Fruit fly (Drosophila melanogaster) whole organism, prepupa: ENCODE data around the gene eEF1gamma.

Experiments
- CG10669 ChIP-seq: fragments of 200-800 bp; sonication (Bioruptor generic); optimal IDR thresholded peaks from 3 replicates; lab custom pipeline; 2018; ENCODE audit warnings: missing biosample characterization, mild to moderate bottlenecking, missing genetic modification characterization, moderate library complexity
- CG11294 ChIP-seq: fragments of 200-800 bp; sonication (Bioruptor generic); IDR thresholded peaks from 2 replicates; pipeline ENCODE4 v1.3.6; 2022; ENCODE audit warnings: missing biosample characterization, missing genetic modification characterization
- CG11762 ChIP-seq: fragments of 200-800 bp; sonication (Bioruptor generic); optimal IDR thresholded peaks from 3 replicates; lab custom pipeline; 2016; ENCODE audit warnings: missing biosample characterization, missing genetic modification characterization; ENCODE audit not compliant: insufficient read depth
- CG11902 ChIP-seq: fragments of 200-800 bp; sonication (Bioruptor generic); optimal IDR thresholded peaks from 3 replicates; lab custom pipeline; 2016; ENCODE audit warnings: missing biosample characterization, missing genetic modification characterization
- CG15336 ChIP-seq: fragments of 200-800 bp; sonication (Bioruptor generic); IDR thresholded peaks from 2 replicates; pipeline ENCODE4 v1.3.6; 2022; ENCODE audit warnings: missing biosample characterization, missing genetic modification characterization
- CG1621 ChIP-seq: fragments of 200-800 bp; sonication (Bioruptor generic); optimal IDR thresholded peaks from 3 replicates; lab custom pipeline; 2018; ENCODE audit warnings: missing biosample characterization, mild to moderate bottlenecking, missing genetic modification characterization
- CG3032 ChIP-seq: fragments of 200-800 bp; optimal IDR thresholded peaks from 2 replicates; lab custom pipeline; 2019; ENCODE audit warnings: missing biosample characterization, mild to moderate bottlenecking, missing genetic modification characterization, moderate library complexity
- CG32006 ChIP-seq: fragments of 200-800 bp; sonication (Bioruptor generic); optimal IDR thresholded peaks from 3 replicates; lab custom pipeline; 2017; ENCODE audit warnings: missing biosample characterization, mild to moderate bottlenecking, missing genetic modification characterization
- CG4318 ChIP-seq: fragments of 200-800 bp; sonication (Bioruptor generic); optimal IDR thresholded peaks from 3 replicates; lab custom pipeline; 2017; ENCODE audit warnings: missing biosample characterization, mild to moderate bottlenecking, missing genetic modification characterization
- CG6276 ChIP-seq: fragments of 200-800 bp; sonication (Bioruptor generic); optimal IDR thresholded peaks from 2 replicates; lab custom pipeline; 2017; ENCODE audit warnings: missing biosample characterization, mild to moderate bottlenecking, missing genetic modification characterization
- CG6808 ChIP-seq: fragments of 200-800 bp; sonication (Bioruptor generic); optimal IDR thresholded peaks from 3 replicates; lab custom pipeline; 2017; ENCODE audit warnings: missing biosample characterization, missing genetic modification characterization, mild to moderate bottlenecking, moderate library complexity, missing genetic modification reagents
- CG6854 ChIP-seq: fragments of 200-800 bp; sonication (Bioruptor generic); optimal IDR thresholded peaks from 2 replicates; lab custom pipeline; 2017; ENCODE audit warnings: missing biosample characterization, mild to moderate bottlenecking, missing genetic modification characterization
- CG8119 ChIP-seq: fragments of 200-800 bp; sonication (Bioruptor generic); IDR thresholded peaks from 3 replicates; pipeline ENCODE4 v1.3.6; 2022; ENCODE audit warnings: missing biosample characterization, missing genetic modification characterization
- CG9139 ChIP-seq: fragments of 200-800 bp; sonication (Bioruptor generic); optimal IDR thresholded peaks from 3 replicates; lab custom pipeline; 2017; ENCODE audit warnings: missing biosample characterization, mild to moderate bottlenecking, missing genetic modification characterization
- Eip78C ChIP-seq: fragments of 200-800 bp; sonication (Bioruptor generic); peaks from one replicate; lab custom pipeline; 2016; ENCODE audit warnings: missing biosample characterization, missing genetic modification characterization
- Eip93F ChIP-seq: fragments of 200-800 bp; sonication (Bioruptor generic); optimal IDR thresholded peaks from 2 replicates; lab custom pipeline; 2016; ENCODE audit warnings: missing biosample characterization, mild to moderate bottlenecking, missing genetic modification characterization
- Ets96B ChIP-seq: fragments of 200-800 bp; optimal IDR thresholded peaks from 2 replicates; lab custom pipeline; 2019; ENCODE audit warnings: missing biosample characterization, mild to moderate bottlenecking, missing genetic modification characterization, moderate library complexity
- Hr38 ChIP-seq: sonication (Bioruptor generic); optimal IDR thresholded peaks from 2 replicates; lab custom pipeline; 2016; ENCODE audit warnings: missing biosample characterization, missing genetic modification characterization
- Hr4 ChIP-seq: fragments of 200-800 bp; sonication (Bioruptor generic); optimal IDR thresholded peaks from 3 replicates; lab custom pipeline; 2016; ENCODE audit warnings: missing biosample characterization, missing genetic modification characterization
- Met ChIP-seq: fragments of 200-800 bp; sonication (Bioruptor generic); optimal IDR thresholded peaks from 3 replicates; lab custom pipeline; 2016; ENCODE audit warnings: missing biosample characterization, missing genetic modification characterization
- Smox ChIP-seq: fragments of 200-800 bp; sonication (Bioruptor generic); optimal IDR thresholded peaks from 3 replicates; lab custom pipeline; 2016; ENCODE audit warnings: missing biosample characterization, missing genetic modification characterization
- Sox102F ChIP-seq: fragments of 200-800 bp; sonication (Bioruptor generic); optimal IDR thresholded peaks from 2 replicates; lab custom pipeline; 2016; ENCODE audit warnings: missing biosample characterization, mild to moderate bottlenecking, missing genetic modification characterization
- Sox14 ChIP-seq: fragments of 200-800 bp; sonication (Bioruptor generic); optimal IDR thresholded peaks from 3 replicates; lab custom pipeline; 2016; ENCODE audit warnings: missing biosample characterization, missing genetic modification characterization
- Sox15 ChIP-seq: fragments of 200-800 bp; sonication (Bioruptor generic); optimal IDR thresholded peaks from 3 replicates; lab custom pipeline; 2016; ENCODE audit warnings: missing biosample characterization, missing genetic modification characterization
- achi ChIP-seq: fragments of 200-800 bp; sonication (Bioruptor generic); optimal IDR thresholded peaks from 3 replicates; lab custom pipeline; 2016; ENCODE audit warnings: missing biosample characterization, missing genetic modification characterization
- dsx ChIP-seq: fragments of 200-800 bp; optimal IDR thresholded peaks from 3 replicates; lab custom pipeline; 2019; ENCODE audit warnings: missing biosample characterization, mild to moderate bottlenecking, missing genetic modification characterization, moderate library complexity; ENCODE audit not compliant: poor library complexity, severe bottlenecking
- eg ChIP-seq: fragments of 200-800 bp; sonication (Bioruptor generic); IDR thresholded peaks from 3 replicates; pipeline ENCODE4 v1.3.6; 2022; ENCODE audit warnings: missing biosample characterization, missing genetic modification characterization
- fd85E ChIP-seq: fragments of 200-800 bp; sonication (Bioruptor generic); optimal IDR thresholded peaks from 3 replicates; lab custom pipeline; 2016; ENCODE audit warnings: missing biosample characterization, missing genetic modification characterization
- fkh ChIP-seq: fragments of 200-800 bp; sonication (Bioruptor generic); optimal IDR thresholded peaks from 3 replicates; lab custom pipeline; 2017; ENCODE audit warnings: missing biosample characterization, mild to moderate bottlenecking, missing genetic modification characterization, moderate library complexity
- lz ChIP-seq: fragments of 200-800 bp; sonication (Bioruptor generic); optimal IDR thresholded peaks from 3 replicates; lab custom pipeline; 2016; ENCODE audit warnings: missing biosample characterization, missing genetic modification characterization
- net ChIP-seq: fragments of 200-800 bp; sonication (Bioruptor generic); optimal IDR thresholded peaks from 3 replicates; lab custom pipeline; 2016; ENCODE audit warnings: missing biosample characterization, missing genetic modification characterization
- pdm3 ChIP-seq: fragments of 200-800 bp; sonication (Bioruptor generic); optimal IDR thresholded peaks from 3 replicates; lab custom pipeline; 2016; ENCODE audit warnings: missing biosample characterization, missing genetic modification characterization
- salr ChIP-seq, 2 experiments: fragments of 200-800 bp; sonication (Bioruptor generic); optimal IDR thresholded peaks; 3 replicates each; lab custom pipeline; 2016 to 2018; ENCODE audit warnings: missing biosample characterization in 2 of 2, missing genetic modification characterization in 2 of 2, mild to moderate bottlenecking in 1 of 2
- spab ChIP-seq: fragments of 200-800 bp; sonication (Bioruptor generic); optimal IDR thresholded peaks from 2 replicates; lab custom pipeline; 2017; ENCODE audit warnings: missing biosample characterization, mild to moderate bottlenecking, missing genetic modification characterization, missing genetic modification reagents
- ss ChIP-seq, 2 experiments: fragments of 200-800 bp; sonication (Bioruptor generic); optimal IDR thresholded peaks; 2 replicates in 1 of 2; 3 replicates in 1 of 2; lab custom pipeline; 2017 to 2018; ENCODE audit warnings: mild to moderate bottlenecking in 2 of 2, missing biosample characterization in 2 of 2, missing genetic modification characterization in 2 of 2, moderate library complexity in 1 of 2
- svp ChIP-seq: fragments of 200-800 bp; sonication (Bioruptor generic); peaks from one replicate; lab custom pipeline; 2016; ENCODE audit warnings: missing biosample characterization, missing genetic modification characterization
- topi ChIP-seq: fragments of 200-800 bp; sonication (Bioruptor generic); optimal IDR thresholded peaks from 3 replicates; lab custom pipeline; 2016; ENCODE audit warnings: missing biosample characterization, missing genetic modification characterization

The eEF1gamma gene

DNA sequence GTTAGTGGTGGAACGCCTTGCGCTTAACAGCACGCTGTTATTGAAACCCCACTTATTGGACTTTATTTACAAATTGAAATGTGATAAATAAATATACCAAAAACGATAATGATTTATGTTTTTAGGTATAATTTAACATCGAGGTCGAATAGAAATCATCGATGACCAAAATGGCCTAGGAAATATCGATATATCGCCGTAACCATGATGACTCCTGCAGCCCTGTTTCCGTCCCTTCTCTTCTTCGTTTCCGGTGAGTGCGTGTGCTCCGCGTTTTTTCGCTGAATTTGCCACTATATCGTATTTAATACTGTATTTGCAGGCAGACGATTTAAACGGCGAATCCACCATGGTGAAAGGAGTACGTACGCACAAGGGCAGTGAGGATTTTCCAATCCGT, at the start of gene eEF1gamma (continued):
- TF ChIP-seq CG1621 (tag; lab: Kevin White, UChicago) (peak; percentile 85), Smox (GFP tag; lab: Kevin White, UChicago) (no peak), Sox14 (GFP tag; lab: Kevin White, UChicago) (peak; percentile 86), salr (GFP tag; optimal IDR thresholded peaks at IDR 0.05; lab: Kevin White, UChicago) (peak in 1 of 2 experiments; percentile 94), spab (GFP tag; lab: Kevin White, UChicago) (no peak), fd85E (peak; percentile 86), topi (GFP tag; lab: Kevin White, UChicago) (peak; percentile 93), CG11902 (GFP tag; lab: Kevin White, UChicago) (peak; percentile 64)

DNA sequence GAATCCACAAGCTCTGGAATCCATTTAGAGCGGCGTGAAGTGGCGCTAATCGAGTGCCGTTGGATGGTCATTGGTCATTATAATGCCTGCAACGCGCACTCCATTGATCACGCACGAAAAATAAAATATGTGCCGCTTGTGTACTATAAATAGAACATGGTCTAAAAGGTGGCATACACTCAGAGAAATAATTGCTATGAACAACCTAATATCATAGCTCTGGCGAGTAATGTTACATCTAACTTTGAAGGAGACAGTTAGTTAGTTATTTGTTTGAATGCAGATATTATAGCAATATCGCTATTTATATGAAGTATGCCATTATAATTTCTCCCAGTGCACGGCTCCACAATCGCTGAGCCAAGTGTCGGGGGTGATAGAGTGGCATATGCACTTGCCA, 29.0 kb upstream of the eEF1gamma start:
- TF ChIP-seq Smox (GFP tag; lab: Kevin White, UChicago) = no peak
- no peak for TF ChIP-seq CG9139 (GFP tag; lab: Kevin White, UChicago)
- peak; percentile 45 for TF ChIP-seq svp (GFP tag; lab: Kevin White, UChicago)
- TF ChIP-seq Hr4 (GFP tag; lab: Kevin White, UChicago) = peak; percentile 8
- TF ChIP-seq eg (GFP tag; lab: Robert Waterston, UW) = peak; percentile 28; the same call in 1 of the 3 replicates
- TF ChIP-seq Hr38 (GFP tag; lab: Kevin White, UChicago) = no peak
- TF ChIP-seq Met (GFP tag; lab: Kevin White, UChicago) = no peak
- no peak for TF ChIP-seq fd85E

DNA sequence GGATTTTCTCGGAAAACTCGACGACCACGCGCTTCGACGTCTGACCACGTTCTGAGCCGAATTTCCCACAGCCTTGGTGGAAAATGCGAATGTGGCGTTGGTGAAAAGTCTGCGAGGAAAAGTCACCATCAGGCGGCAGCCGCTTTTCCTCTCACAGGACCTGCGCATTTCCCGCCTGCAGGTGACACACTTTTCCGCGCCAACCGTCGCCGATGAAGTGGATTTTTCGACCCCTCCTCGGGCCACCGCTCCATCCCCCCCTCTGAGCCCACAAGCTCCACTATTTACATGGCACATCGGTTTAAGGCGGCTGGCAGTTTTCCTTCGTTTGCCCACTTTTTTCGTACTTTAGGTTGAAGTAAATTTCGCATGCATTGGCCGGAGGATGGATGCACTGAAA, 25.0 kb upstream of the eEF1gamma start, which contains the start of gene jus:
TSS of gene jus (minus strand) at position 38 of the 400 bp plus-strand sequence.
- peak; percentile 40 for TF ChIP-seq svp (GFP tag; lab: Kevin White, UChicago)
- TF ChIP-seq achi = no peak

DNA sequence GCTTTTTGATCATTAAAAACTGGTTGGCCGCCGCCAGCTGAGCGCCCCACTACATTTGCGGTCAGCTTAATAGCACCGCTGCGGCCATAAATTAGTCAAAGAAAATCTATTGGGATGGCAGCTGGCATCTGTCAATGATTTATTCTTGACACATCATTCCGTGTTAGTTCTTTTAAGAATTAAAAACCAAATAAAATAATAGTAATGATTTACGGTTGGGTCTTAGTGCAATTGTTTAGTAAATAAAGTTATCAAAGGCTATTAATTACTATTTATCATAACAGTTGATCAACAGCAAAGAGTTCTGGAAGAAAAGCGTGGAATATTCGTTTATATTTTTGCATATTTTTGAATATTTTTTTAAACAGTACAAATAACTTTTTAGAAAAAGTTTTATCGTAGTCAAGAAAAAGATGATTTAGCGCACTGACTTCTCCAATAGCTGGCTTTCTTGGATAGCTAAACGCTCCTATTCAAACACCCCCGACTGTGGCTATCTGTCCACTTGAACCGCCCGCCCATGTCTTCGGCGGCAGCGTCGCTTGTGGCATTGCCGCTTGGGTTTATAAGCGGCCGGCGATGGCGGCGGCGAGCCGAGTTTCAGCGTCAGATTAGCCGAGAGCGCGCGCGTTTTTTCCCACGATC, 22.9 kb upstream of the eEF1gamma start, which contains the start of gene CG14515:
TSS of gene CG14515 (plus strand) at position 590 of the 645 bp plus-strand sequence.
- no peak for TF ChIP-seq Sox15 (GFP tag; lab: Kevin White, UChicago)
- TF ChIP-seq CG11762 = no peak
- peak; percentile 70 for TF ChIP-seq Eip78C (GFP tag; lab: Kevin White, UChicago)
- TF ChIP-seq CG15336 (GFP tag; lab: Robert Waterston, UW) = peak; percentile 40
- TF ChIP-seq Hr4 (GFP tag; lab: Kevin White, UChicago) = peak; percentile 49
- peak; percentile 58 for TF ChIP-seq CG6276 (GFP tag; lab: Kevin White, UChicago)
- TF ChIP-seq svp (GFP tag; lab: Kevin White, UChicago) = peak; percentile 20
- no peak for TF ChIP-seq CG6854 (GFP tag; lab: Kevin White, UChicago)
- peak; percentile 63 for TF ChIP-seq CG32006 (GFP tag; lab: Kevin White, UChicago)

DNA sequence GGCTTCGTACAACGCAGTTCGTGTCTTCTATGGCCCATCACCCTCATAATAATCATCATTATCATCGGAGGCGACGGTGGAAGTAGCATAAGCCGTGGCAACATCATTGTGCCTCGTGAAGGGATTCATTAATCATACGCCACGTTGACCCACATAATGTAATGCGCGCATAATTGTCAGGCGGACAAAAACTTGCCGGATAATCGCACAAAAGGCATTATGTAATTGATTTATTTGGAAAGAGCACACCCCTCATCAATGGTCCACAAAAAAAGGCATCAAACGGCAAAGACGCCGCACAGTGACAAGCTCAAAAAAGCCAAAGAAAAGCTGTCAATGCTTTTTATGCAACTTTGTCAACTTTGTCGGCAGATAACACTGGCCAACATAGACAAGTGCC, 21.7 kb upstream of the eEF1gamma start:
- no peak for TF ChIP-seq CG11762
- TF ChIP-seq fkh = no peak
- TF ChIP-seq spab (GFP tag; lab: Kevin White, UChicago) = no peak
- TF ChIP-seq CG3032 = no peak
- TF ChIP-seq lz (GFP tag; lab: Kevin White, UChicago) = no peak
- TF ChIP-seq achi = no peak
- TF ChIP-seq net (GFP tag; lab: Kevin White, UChicago) = no peak
- no peak for TF ChIP-seq CG6854 (GFP tag; lab: Kevin White, UChicago)
- no peak for TF ChIP-seq Eip78C (GFP tag; lab: Kevin White, UChicago)

DNA sequence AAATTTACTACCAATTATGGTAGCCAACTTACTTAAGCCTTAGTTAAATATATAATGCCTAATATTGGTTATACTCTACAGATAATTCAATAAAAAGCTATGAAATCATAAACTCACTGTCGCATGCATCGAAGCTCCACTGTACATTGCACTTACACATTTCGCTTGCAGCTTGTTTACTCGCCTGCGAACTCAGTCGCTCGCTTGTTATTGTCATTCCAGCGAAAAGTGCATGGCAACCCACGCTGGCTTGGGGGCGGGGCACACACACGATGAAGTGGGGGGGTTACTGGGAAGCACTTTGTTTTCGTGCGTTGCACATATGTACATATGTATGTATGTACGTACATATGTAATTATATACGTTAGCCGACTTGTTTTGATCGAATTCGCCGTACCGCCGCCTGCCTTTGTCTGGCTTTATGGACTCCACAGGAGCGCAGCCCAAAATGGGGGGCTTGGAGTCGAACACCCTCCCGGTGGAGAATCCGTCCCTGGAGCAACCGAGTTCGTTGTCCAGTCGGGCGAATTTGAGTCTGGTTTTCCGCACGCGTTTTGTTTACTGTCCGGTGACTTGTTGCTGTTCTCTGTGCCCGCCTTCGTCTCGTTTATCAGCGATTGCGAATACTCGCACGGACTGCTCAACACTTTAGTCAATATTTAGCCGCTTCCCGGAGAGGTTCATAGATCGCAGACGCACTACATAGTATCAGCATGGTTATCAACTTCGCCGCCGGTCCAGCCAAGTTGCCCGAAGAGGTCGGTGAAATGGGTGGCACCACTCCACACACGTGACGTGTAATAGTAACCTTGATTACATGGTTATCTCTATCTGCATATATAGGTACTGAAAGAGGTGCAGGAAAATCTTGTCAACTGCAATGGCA, 19.9 kb upstream of the eEF1gamma start, which contains the start of gene CG11899:
TSS of gene CG11899 (plus strand) at position 648 of the 887 bp plus-strand sequence.
- peak; percentile 94 for TF ChIP-seq Eip93F (GFP tag; lab: Kevin White, UChicago)
- TF ChIP-seq CG8119 (GFP tag; lab: Robert Waterston, UW) = peak; percentile 68
- TF ChIP-seq CG6808 = peak; percentile 67
- peak; percentile 99 for TF ChIP-seq CG11902 (GFP tag; lab: Kevin White, UChicago)
- peak; percentile 41; the same call in 1 of the 2 replicates for TF ChIP-seq CG11294 (GFP tag; lab: Robert Waterston, UW)
- peak; percentile 75 for TF ChIP-seq fd85E
- TF ChIP-seq pdm3 (GFP tag; lab: Kevin White, UChicago) = peak; percentile 76
- peak; percentile 39 for TF ChIP-seq CG11762
- peak; percentile 96 for TF ChIP-seq Sox14 (GFP tag; lab: Kevin White, UChicago)
- peak; percentile 48 for TF ChIP-seq Ets96B (tag; lab: Kevin White, UChicago)
- peak; percentile 75 to 89 for TF ChIP-seq ss (GFP tag; optimal IDR thresholded peaks at IDR 0.05; lab: Kevin White, UChicago)
- peak; percentile 76 for TF ChIP-seq dsx (GFP tag; lab: Kevin White, UChicago)
- TF ChIP-seq Sox102F (GFP tag; lab: Kevin White, UChicago) = peak; percentile 83
- TF ChIP-seq lz (GFP tag; lab: Kevin White, UChicago) = peak; percentile 82
- peak; percentile 64 for TF ChIP-seq CG10669 (GFP tag; lab: Kevin White, UChicago)
- TF ChIP-seq CG4318 = peak; percentile 26
